Worm (Caenorhabditis elegans) whole organism, L1 larva: ENCODE measurements around the gene Y75B8A.34.

ENCODE experiments used
- mdl-1 ChIP-seq, 2 experiments: fragments of 150-350 bp; optimal IDR thresholded peaks; 2 replicates each; lab custom pipeline; 2014 to 2017; ENCODE audit warnings: missing biosample characterization in 2 of 2, missing genetic modification characterization in 2 of 2, inconsistent platforms in 1 of 2
- nhr-11 ChIP-seq: fragments of 150-350 bp; optimal IDR thresholded peaks from 2 replicates; lab custom pipeline; 2014; ENCODE audit warnings: missing biosample characterization, missing genetic modification characterization
- nhr-28 ChIP-seq: fragments of 150-350 bp; optimal IDR thresholded peaks from 2 replicates; lab custom pipeline; 2014; ENCODE audit warnings: missing biosample characterization, missing genetic modification characterization
- swsn-7 ChIP-seq: sonication (generic microtip); optimal IDR thresholded peaks from 2 replicates; lab custom pipeline; 2016; ENCODE audit warnings: missing genetic modification characterization, missing compliant biosample characterization

DNA sequence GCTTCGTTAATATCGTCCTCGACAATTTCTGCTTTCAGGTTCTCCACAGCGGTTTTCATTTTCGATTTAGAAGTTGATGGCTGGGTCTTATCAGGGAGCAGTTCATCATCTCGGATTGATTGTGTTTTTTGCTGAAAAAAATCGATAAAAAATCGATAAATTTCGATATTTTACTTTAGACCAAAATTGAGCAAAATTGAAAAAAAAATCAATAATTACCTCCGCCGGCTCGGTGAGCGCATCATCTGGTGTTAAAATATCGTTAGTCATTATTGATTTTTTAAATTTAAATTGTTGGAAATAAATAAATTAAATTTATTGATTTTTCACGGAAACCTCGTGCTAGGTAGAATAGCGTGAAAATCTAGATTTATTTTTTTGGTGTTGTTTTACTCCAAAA is 35.7 kb downstream of the Y75B8A.34 start, which contains the start of gene Y49E10.10:
- TF ChIP-seq swsn-7 (tag; lab: Kevin White, UChicago), result no peak
- no peak for TF ChIP-seq mdl-1 (tag; optimal IDR thresholded peaks at IDR 0.05; lab: Kevin White, UChicago)
- no peak for TF ChIP-seq nhr-28 (tag; lab: Kevin White, UChicago)
- no peak for TF ChIP-seq nhr-11 (tag; lab: Kevin White, UChicago)
